Fruit fly (Drosophila melanogaster): Measurements from ENCODE around the gene CG7872.

CG7872 gene

dm6 chrX:15549055-15549454, 28.9 kb upstream of the CG7872 start (continued):
- TF ChIP-seq CG5180 (GFP tag; optimal IDR thresholded peaks at IDR 0.05) (peak; percentile 73), Xbp1 (GFP tag; optimal IDR thresholded peaks at IDR 0.05) (peak; percentile 71), CG6813 (GFP tag; optimal IDR thresholded peaks at IDR 0.05) (peak; percentile 55), HLH54F (GFP tag; optimal IDR thresholded peaks at IDR 0.05) (peak; percentile 64), CTCF (GFP tag; optimal IDR thresholded peaks at IDR 0.05) (no peak), CG12071 (GFP tag; optimal IDR thresholded peaks at IDR 0.05) (peak; percentile 32), mirr (GFP tag; optimal IDR thresholded peaks at IDR 0.05) (no peak), CG4730 (GFP tag; IDR thresholded peaks at IDR 0.05) (peak; percentile 24; the same call in 1 of the 2 replicates), HLH4C (GFP tag; IDR thresholded peaks at IDR 0.05; ENCODE audit: partially characterized antibody) (no peak), CG10565 (GFP tag; optimal IDR thresholded peaks at IDR 0.05) (no peak), kni (GFP tag; optimal IDR thresholded peaks at IDR 0.05) (no peak), seq (GFP tag; IDR thresholded peaks at IDR 0.05) (peak; percentile 67; the same call in 1 of the 2 replicates), knrl (GFP tag; IDR thresholded peaks at IDR 0.05; ENCODE audit: partially characterized antibody) (no peak), tio (GFP tag; optimal IDR thresholded peaks at IDR 0.05) (peak; percentile 68), Atf6 (GFP tag; IDR thresholded peaks at IDR 0.05) (peak; percentile 80), CG11504 (tag; optimal IDR thresholded peaks at IDR 0.05) (peak; percentile 88), dati (GFP tag; IDR thresholded peaks at IDR 0.05) (0 out of 2 replicates have a peak, but pooled peaks have one; percentile 6), cas (GFP tag; IDR thresholded peaks at IDR 0.05) (peak; percentile 42; the same call in 1 of the 2 replicates), CG13123 (GFP tag; optimal IDR thresholded peaks at IDR 0.05) (peak; percentile 12), D (optimal IDR thresholded peaks at IDR 0.05) (no peak), D (GFP tag; optimal IDR thresholded peaks at IDR 0.05) (peak; percentile 64), Dip2 (GFP tag; IDR thresholded peaks at IDR 0.05) (no peak), CG2889 (GFP tag; IDR thresholded peaks at IDR 0.05) (peak; percentile 62; the same call in 2 of the 3 replicates), zen2 (GFP tag; IDR thresholded peaks at IDR 0.05; ENCODE audit: partially characterized antibody) (no peak), Mrtf (GFP tag; IDR thresholded peaks at IDR 0.05) (peak; percentile 64; the same call in 1 of the 3 replicates), CG31388 (GFP tag; optimal IDR thresholded peaks at IDR 0.05) (peak; percentile 23), Doc3 (GFP tag; IDR thresholded peaks at IDR 0.05; ENCODE audit: partially characterized antibody) (no peak), Abd-B (GFP tag; optimal IDR thresholded peaks at IDR 0.05) (peak; percentile 75), ind (GFP tag; optimal IDR thresholded peaks at IDR 0.05) (peak; percentile 70), CG11696 (GFP tag; IDR thresholded peaks at IDR 0.05) (no peak), lbe (GFP tag; optimal IDR thresholded peaks at IDR 0.05) (peak; percentile 3), Opbp (GFP tag; IDR thresholded peaks at IDR 0.05; ENCODE audit: partially characterized antibody) (no peak), eyg (GFP tag; optimal IDR thresholded peaks at IDR 0.05) (peak; percentile 36), Oli (tag; optimal IDR thresholded peaks at IDR 0.05) (peak; percentile 86), lab (GFP tag; optimal IDR thresholded peaks at IDR 0.05) (peak; percentile 86), CG14014 (GFP tag; IDR thresholded peaks at IDR 0.05) (peak; percentile 75), Neu2 (GFP tag; optimal IDR thresholded peaks at IDR 0.05; ENCODE audit: borderline replicate concordance) (no peak), CG15011 (GFP tag; optimal IDR thresholded peaks at IDR 0.05) (peak; percentile 57), Poxn (GFP tag; IDR thresholded peaks at IDR 0.05) (0 out of 2 replicates have a peak, but pooled peaks have one; percentile 44), Dbx (GFP tag; IDR thresholded peaks at IDR 0.05) (peak; percentile 63), CG8359 (GFP tag; optimal IDR thresholded peaks at IDR 0.05; ENCODE audit: borderline replicate concordance) (peak; percentile 25), CG31224 (GFP tag; IDR thresholded peaks at IDR 0.05) (peak; percentile 74), CG15073 (GFP tag; optimal IDR thresholded peaks at IDR 0.05) (no peak), grau (tag; optimal IDR thresholded peaks at IDR 0.05) (peak; percentile 87), pan (optimal IDR thresholded peaks at IDR 0.05) (no peak), pan (GFP tag; optimal IDR thresholded peaks at IDR 0.05 in 1 of 2, IDR thresholded peaks at IDR 0.05 in 1 of 2) (peak in 1 of 2 experiments; percentile 80), CG9609 (GFP tag; optimal IDR thresholded peaks at IDR 0.05) (peak; percentile 70), CG12942 (GFP tag; optimal IDR thresholded peaks at IDR 0.05) (peak; percentile 45), CG9437 (GFP tag; optimal IDR thresholded peaks at IDR 0.05) (peak; percentile 58), Bdp1 (GFP tag; optimal IDR thresholded peaks at IDR 0.05) (peak; percentile 13), pfk (GFP tag; optimal IDR thresholded peaks at IDR 0.05) (no peak)

All from whole organism, embryonic.